Fruit fly (Drosophila melanogaster) whole organism, embryonic: ENCODE data around the gene CG15550.
A peak's percentile ranks its signal among the peaks of the same experiment; 100 is the strongest.

Experiments used
- ATbp ChIP-seq: fragments of 200-800 bp; sonication (Bioruptor generic); optimal IDR thresholded peaks from 2 replicates; lab custom pipeline; 2017; ENCODE audit warnings: missing biosample characterization, mild to moderate bottlenecking, missing genetic modification characterization, missing genetic modification reagents
- Ada2b ChIP-seq: fragments of 200-800 bp; sonication (Bioruptor generic); IDR thresholded peaks from 2 replicates; pipeline ENCODE4 v1.3.6; 2022; ENCODE audit warnings: missing biosample characterization, missing genetic modification characterization
- CG10543 ChIP-seq: fragments of 200-800 bp; sonication (Bioruptor generic); optimal IDR thresholded peaks from 3 replicates; lab custom pipeline; 2017; ENCODE audit warnings: missing biosample characterization, mild to moderate bottlenecking, missing genetic modification characterization, moderate library complexity
- CG12219 ChIP-seq: fragments of 200-800 bp; sonication (Bioruptor generic); optimal IDR thresholded peaks from 3 replicates; lab custom pipeline; 2018; ENCODE audit warnings: missing biosample characterization, mild to moderate bottlenecking, missing genetic modification characterization
- CG12391 ChIP-seq: fragments of 200-800 bp; sonication (Bioruptor generic); optimal IDR thresholded peaks from 3 replicates; lab custom pipeline; 2018; ENCODE audit warnings: missing biosample characterization, mild to moderate bottlenecking, missing genetic modification characterization, moderate library complexity
- CG15011 ChIP-seq: fragments of 200-800 bp; sonication (Bioruptor generic); optimal IDR thresholded peaks from 3 replicates; lab custom pipeline; 2018; ENCODE audit warnings: missing biosample characterization, mild to moderate bottlenecking, missing genetic modification characterization
- CG15601 ChIP-seq: fragments of 200-800 bp; sonication (Bioruptor generic); optimal IDR thresholded peaks from 3 replicates; lab custom pipeline; 2019; ENCODE audit warnings: missing biosample characterization, mild to moderate bottlenecking, missing genetic modification characterization, moderate library complexity
- CG1603 ChIP-seq: fragments of 200-800 bp; sonication (Bioruptor generic); optimal IDR thresholded peaks from 2 replicates; lab custom pipeline; 2019; ENCODE audit warnings: missing biosample characterization, mild to moderate bottlenecking, missing genetic modification characterization, moderate library complexity
- CG17359 ChIP-seq: fragments of 200-800 bp; sonication (Bioruptor generic); optimal IDR thresholded peaks from 3 replicates; lab custom pipeline; 2018; ENCODE audit warnings: missing biosample characterization, mild to moderate bottlenecking, missing genetic modification characterization, moderate library complexity
- CG17568 ChIP-seq: fragments of 200-800 bp; sonication (Bioruptor generic); optimal IDR thresholded peaks from 2 replicates; lab custom pipeline; 2018; ENCODE audit warnings: missing biosample characterization, mild to moderate bottlenecking, missing genetic modification characterization, moderate library complexity
- CG18619 ChIP-seq: fragments of 200-800 bp; sonication (Bioruptor generic); optimal IDR thresholded peaks from 3 replicates; lab custom pipeline; 2017; ENCODE audit warnings: missing biosample characterization, mild to moderate bottlenecking, missing genetic modification characterization
- CG2678 ChIP-seq: fragments of 200-800 bp; sonication (Bioruptor generic); optimal IDR thresholded peaks from 3 replicates; lab custom pipeline; 2019; ENCODE audit warnings: missing biosample characterization, mild to moderate bottlenecking, missing genetic modification characterization, moderate library complexity
- CG31388 ChIP-seq: fragments of 200-800 bp; sonication (Bioruptor generic); optimal IDR thresholded peaks from 2 replicates; lab custom pipeline; 2016; ENCODE audit warnings: missing biosample characterization, missing genetic modification characterization
- CG3838 ChIP-seq: fragments of 200-800 bp; sonication (Bioruptor generic); optimal IDR thresholded peaks from 3 replicates; lab custom pipeline; 2016; ENCODE audit warnings: missing biosample characterization, missing genetic modification characterization
- CG42726 ChIP-seq: fragments of 200-800 bp; sonication (Bioruptor generic); IDR thresholded peaks from 2 replicates; pipeline ENCODE4 v1.3.6; 2022; ENCODE audit warnings: missing biosample characterization, missing genetic modification characterization; ENCODE audit not compliant: partially characterized antibody
- CG4404 ChIP-seq: fragments of 200-800 bp; sonication (Bioruptor generic); IDR thresholded peaks from 2 replicates; pipeline ENCODE4 v1.3.6; 2022; ENCODE audit warnings: missing biosample characterization, missing genetic modification characterization
- CG4617 ChIP-seq: fragments of 200-800 bp; sonication (Bioruptor generic); optimal IDR thresholded peaks from 3 replicates; lab custom pipeline; 2016; ENCODE audit warnings: missing biosample characterization, missing genetic modification characterization, borderline replicate concordance
- CG4707 ChIP-seq: fragments of 200-800 bp; sonication (Bioruptor generic); optimal IDR thresholded peaks from 2 replicates; lab custom pipeline; 2018; ENCODE audit warnings: missing biosample characterization, mild to moderate bottlenecking, missing genetic modification characterization, moderate library complexity
- CG7556 ChIP-seq: fragments of 200-800 bp; sonication (Bioruptor generic); optimal IDR thresholded peaks from 2 replicates; lab custom pipeline; 2017; ENCODE audit warnings: missing biosample characterization, mild to moderate bottlenecking, missing genetic modification characterization
- CG8359 ChIP-seq: fragments of 200-800 bp; sonication (Bioruptor generic); optimal IDR thresholded peaks from 2 replicates; lab custom pipeline; 2017; ENCODE audit warnings: missing biosample characterization, mild to moderate bottlenecking, missing genetic modification characterization, borderline replicate concordance
- CG8924 ChIP-seq: fragments of 200-800 bp; optimal IDR thresholded peaks from 3 replicates; lab custom pipeline; 2019; ENCODE audit warnings: missing biosample characterization, mild to moderate bottlenecking, missing genetic modification characterization, moderate library complexity
- CG9797 ChIP-seq: fragments of 200-800 bp; sonication (Bioruptor generic); optimal IDR thresholded peaks from 3 replicates; lab custom pipeline; 2018; ENCODE audit warnings: missing biosample characterization, mild to moderate bottlenecking, missing genetic modification characterization
- CHES-1-like ChIP-seq: fragments of 200-800 bp; sonication (Bioruptor generic); optimal IDR thresholded peaks from 2 replicates; lab custom pipeline; 2016; ENCODE audit warnings: missing biosample characterization, missing genetic modification characterization
- HHEX ChIP-seq: fragments of 200-800 bp; sonication (Bioruptor generic); optimal IDR thresholded peaks from 3 replicates; lab custom pipeline; 2017; ENCODE audit warnings: missing biosample characterization, mild to moderate bottlenecking, missing genetic modification characterization, missing genetic modification reagents
- Hmr ChIP-seq: fragments of 200-800 bp; sonication (Bioruptor generic); optimal IDR thresholded peaks from 3 replicates; lab custom pipeline; 2017; ENCODE audit warnings: mild to moderate bottlenecking, missing biosample characterization, missing genetic modification reagents, missing genetic modification characterization
- Med ChIP-seq: fragments of 200-800 bp; sonication (Bioruptor generic); peaks from one replicate; lab custom pipeline; 2016; ENCODE audit warnings: missing biosample characterization, missing genetic modification characterization, mild to moderate bottlenecking, inconsistent platforms, moderate library complexity
- Nf-YB ChIP-seq: fragments of 200-800 bp; sonication (Bioruptor generic); optimal IDR thresholded peaks from 3 replicates; lab custom pipeline; 2019; ENCODE audit warnings: missing biosample characterization, mild to moderate bottlenecking, missing genetic modification characterization, moderate library complexity
- Optix ChIP-seq: fragments of 200-800 bp; sonication (Bioruptor generic); IDR thresholded peaks from 3 replicates; pipeline ENCODE4 v1.3.6; 2022; ENCODE audit warnings: missing biosample characterization, missing genetic modification characterization
- Sox100B ChIP-seq: fragments of 200-800 bp; sonication (Bioruptor generic); optimal IDR thresholded peaks from 3 replicates; lab custom pipeline; 2018; ENCODE audit warnings: missing biosample characterization, mild to moderate bottlenecking, missing genetic modification characterization
- Sox102F ChIP-seq: fragments of 200-800 bp; sonication (Bioruptor generic); optimal IDR thresholded peaks from 2 replicates; lab custom pipeline; 2018; ENCODE audit warnings: missing biosample characterization, mild to moderate bottlenecking, missing genetic modification characterization, moderate library complexity
- Vsx1 ChIP-seq: fragments of 200-800 bp; sonication (Bioruptor generic); optimal IDR thresholded peaks from 2 replicates; lab custom pipeline; 2017; ENCODE audit warnings: missing biosample characterization, mild to moderate bottlenecking, missing genetic modification characterization, missing genetic modification reagents
- Xrp1 ChIP-seq: fragments of 200-800 bp; sonication (Bioruptor generic); IDR thresholded peaks from 2 replicates; pipeline ENCODE4 v1.3.6; 2022; ENCODE audit warnings: missing biosample characterization, missing genetic modification characterization
- bab2 ChIP-seq: fragments of 200-800 bp; sonication (Bioruptor generic); optimal IDR thresholded peaks from 2 replicates; lab custom pipeline; 2016; ENCODE audit warnings: missing biosample characterization, missing genetic modification characterization
- bsh ChIP-seq, 2 experiments: fragments of 200-800 bp; sonication (Bioruptor generic); optimal IDR thresholded peaks; 2 replicates each; lab custom pipeline; 2017 to 2018; ENCODE audit warnings: mild to moderate bottlenecking in 2 of 2, missing biosample characterization in 2 of 2, missing genetic modification characterization in 2 of 2, moderate library complexity in 1 of 2
- gem ChIP-seq: fragments of 200-800 bp; sonication (Bioruptor generic); optimal IDR thresholded peaks from 2 replicates; lab custom pipeline; 2019; ENCODE audit warnings: missing biosample characterization, mild to moderate bottlenecking, missing genetic modification characterization, moderate library complexity
- grn ChIP-seq: fragments of 200-800 bp; sonication (Bioruptor generic); optimal IDR thresholded peaks from 3 replicates; lab custom pipeline; 2017; ENCODE audit warnings: missing biosample characterization, missing genetic modification characterization
- hkb ChIP-seq, 2 experiments: fragments of 200-800 bp in 1 of 2; fragments of >200 bp in 1 of 2; sonication (Bioruptor generic) in 1 of 2; IDR thresholded peaks in 1 of 2; optimal IDR thresholded peaks in 1 of 2; 2 replicates each; pipeline versions ENCODE4 v1.3.6 to Lab custom; 2017 to 2022; ENCODE audit warnings: missing biosample characterization in 1 of 2, missing genetic modification characterization in 1 of 2
- kni ChIP-seq: fragments of 200-800 bp; sonication (Bioruptor generic); optimal IDR thresholded peaks from 3 replicates; lab custom pipeline; 2017; ENCODE audit warnings: mild to moderate bottlenecking, missing biosample characterization, missing genetic modification reagents, missing genetic modification characterization
- mirr ChIP-seq: fragments of 200-800 bp; sonication (Bioruptor generic); optimal IDR thresholded peaks from 3 replicates; lab custom pipeline; 2018; ENCODE audit warnings: missing biosample characterization, mild to moderate bottlenecking, missing genetic modification characterization
- nau ChIP-seq: fragments of 200-800 bp; sonication (Bioruptor generic); optimal IDR thresholded peaks from 3 replicates; lab custom pipeline; 2017; ENCODE audit warnings: missing biosample characterization, mild to moderate bottlenecking, missing genetic modification characterization, missing genetic modification reagents
- odd ChIP-seq: fragments of 200-800 bp; sonication (Bioruptor generic); optimal IDR thresholded peaks from 2 replicates; lab custom pipeline; 2017; ENCODE audit warnings: missing biosample characterization, mild to moderate bottlenecking, missing genetic modification characterization
- pb ChIP-seq: fragments of 200-800 bp; sonication (Bioruptor generic); optimal IDR thresholded peaks from 3 replicates; lab custom pipeline; 2016; ENCODE audit warnings: missing biosample characterization, missing genetic modification characterization
- run ChIP-seq: fragments of 200-800 bp; sonication (Bioruptor generic); optimal IDR thresholded peaks from 3 replicates; lab custom pipeline; 2018; ENCODE audit warnings: missing biosample characterization, mild to moderate bottlenecking, missing genetic modification characterization
- salm ChIP-seq: fragments of 200-800 bp; sonication (Bioruptor generic); optimal IDR thresholded peaks from 2 replicates; lab custom pipeline; 2018; ENCODE audit warnings: missing biosample characterization, mild to moderate bottlenecking, missing genetic modification characterization
- sens ChIP-seq: fragments of 200-800 bp; sonication (Bioruptor generic); peaks from one replicate; lab custom pipeline; 2016; ENCODE audit warnings: missing biosample characterization, missing genetic modification characterization
- sens-2 ChIP-seq: fragments of 200-800 bp; sonication (Bioruptor generic); IDR thresholded peaks from 2 replicates; pipeline ENCODE4 v1.3.6; 2022; ENCODE audit warnings: missing biosample characterization, missing genetic modification characterization
- unc-4 ChIP-seq: fragments of 200-800 bp; sonication (Bioruptor generic); IDR thresholded peaks from 2 replicates; pipeline ENCODE4 v1.3.6; 2022; ENCODE audit warnings: missing biosample characterization, missing genetic modification characterization; ENCODE audit not compliant: partially characterized antibody
- unpg ChIP-seq: fragments of 200-800 bp; sonication (Bioruptor generic); optimal IDR thresholded peaks from 3 replicates; lab custom pipeline; 2018; ENCODE audit warnings: missing biosample characterization, mild to moderate bottlenecking, missing genetic modification characterization, moderate library complexity
- zen ChIP-seq: fragments of 200-800 bp; sonication (Bioruptor generic); optimal IDR thresholded peaks from 3 replicates; lab custom pipeline; 2018; ENCODE audit warnings: missing biosample characterization, mild to moderate bottlenecking, missing genetic modification characterization, moderate library complexity

Gene CG15550

dm6 chr3R:30918872-30919271, 18.0 kb downstream of the CG15550 start (continued):
- TF ChIP-seq Sox100B (GFP tag; lab: Kevin White, UChicago) = peak; percentile 38
- peak; percentile 52 for TF ChIP-seq ATbp (GFP tag; lab: Kevin White, UChicago)
- TF ChIP-seq CG4707 (GFP tag; lab: Kevin White, UChicago) = peak; percentile 23
- TF ChIP-seq odd (GFP tag; lab: Kevin White, UChicago) = peak; percentile 29
- TF ChIP-seq CG4617 (GFP tag; lab: Kevin White, UChicago) = no peak
- peak; percentile 26 for TF ChIP-seq Sox102F (GFP tag; lab: Kevin White, UChicago)
- no peak for TF ChIP-seq CG3838 (GFP tag; lab: Kevin White, UChicago)
- no peak for TF ChIP-seq hkb (optimal IDR thresholded peaks at IDR 0.05; lab: Kevin White, UChicago)
- TF ChIP-seq hkb (GFP tag; IDR thresholded peaks at IDR 0.05; lab: Robert Waterston, UW) = 0 out of 2 replicates have a peak, but pooled peaks have one; percentile 14
- peak; percentile 50 for TF ChIP-seq CG2678 (tag; lab: Kevin White, UChicago)
- no peak for TF ChIP-seq unc-4 (GFP tag; lab: Robert Waterston, UW)
- peak; percentile 37 for TF ChIP-seq unpg (GFP tag; lab: Kevin White, UChicago)
- TF ChIP-seq CG1603 (tag; lab: Kevin White, UChicago) = peak; percentile 38
- no peak for TF ChIP-seq CG31388 (GFP tag; lab: Kevin White, UChicago)
- TF ChIP-seq sens-2 (GFP tag; lab: Robert Waterston, UW) = no peak
- TF ChIP-seq zen (tag; lab: Kevin White, UChicago) = peak; percentile 54
- TF ChIP-seq Hmr (GFP tag; lab: Kevin White, UChicago) = peak; percentile 10
- TF ChIP-seq CG4404 (GFP tag; lab: Robert Waterston, UW) = no peak
- TF ChIP-seq Vsx1 = peak; percentile 27
- peak; percentile 6 for TF ChIP-seq CG12219 (GFP tag; lab: Kevin White, UChicago)
- peak; percentile 50 for TF ChIP-seq CG8359 (GFP tag; lab: Kevin White, UChicago)
- TF ChIP-seq Optix (GFP tag; lab: Robert Waterston, UW) = no peak
- no peak for TF ChIP-seq CHES-1-like (GFP tag; lab: Kevin White, UChicago)
- peak; percentile 2 for TF ChIP-seq salm (tag; lab: Kevin White, UChicago)
- TF ChIP-seq CG15011 (GFP tag; lab: Kevin White, UChicago) = peak; percentile 3
- peak; percentile 47 for TF ChIP-seq CG17568 (GFP tag; lab: Kevin White, UChicago)
- TF ChIP-seq sens = peak; percentile 55
- TF ChIP-seq CG12391 (tag; lab: Kevin White, UChicago) = peak; percentile 8
- no peak for TF ChIP-seq Ada2b (GFP tag; lab: Robert Waterston, UW)
- peak; percentile 2 for TF ChIP-seq HHEX (GFP tag; lab: Kevin White, UChicago)
- peak; percentile 58 for TF ChIP-seq CG8924 (tag; lab: Kevin White, UChicago)
- TF ChIP-seq mirr (GFP tag; lab: Kevin White, UChicago) = no peak
- no peak for TF ChIP-seq CG9797
- TF ChIP-seq grn (GFP tag; lab: Kevin White, UChicago) = peak; percentile 30
- TF ChIP-seq run (tag; lab: Kevin White, UChicago) = peak; percentile 30
- TF ChIP-seq kni = peak; percentile 31
- no peak for TF ChIP-seq CG18619 (GFP tag; lab: Kevin White, UChicago)
- peak in 1 of 2 experiments; percentile 24 for TF ChIP-seq bsh (GFP tag; optimal IDR thresholded peaks at IDR 0.05; lab: Kevin White, UChicago)
- TF ChIP-seq gem (tag; lab: Kevin White, UChicago) = peak; percentile 30
- TF ChIP-seq CG42726 = no peak
- TF ChIP-seq bab2 (GFP tag; lab: Kevin White, UChicago) = peak; percentile 11
- TF ChIP-seq CG15601 (tag; lab: Kevin White, UChicago) = peak; percentile 56
- TF ChIP-seq Xrp1 (GFP tag; lab: Robert Waterston, UW) = peak; percentile 46
- TF ChIP-seq CG10543 = peak; percentile 10
- peak; percentile 18 for TF ChIP-seq CG17359
- TF ChIP-seq CG7556 (GFP tag; lab: Kevin White, UChicago) = peak; percentile 13
- peak; percentile 35 for TF ChIP-seq Med (GFP tag; lab: Kevin White, UChicago)
- TF ChIP-seq Nf-YB (GFP tag; lab: Kevin White, UChicago) = peak; percentile 19
- no peak for TF ChIP-seq pb (GFP tag; lab: Kevin White, UChicago)
- peak; percentile 16 for TF ChIP-seq nau (GFP tag; lab: Kevin White, UChicago)
